Fruit fly (Drosophila melanogaster): ENCODE results near the gene sro.

sro gene

DNA sequence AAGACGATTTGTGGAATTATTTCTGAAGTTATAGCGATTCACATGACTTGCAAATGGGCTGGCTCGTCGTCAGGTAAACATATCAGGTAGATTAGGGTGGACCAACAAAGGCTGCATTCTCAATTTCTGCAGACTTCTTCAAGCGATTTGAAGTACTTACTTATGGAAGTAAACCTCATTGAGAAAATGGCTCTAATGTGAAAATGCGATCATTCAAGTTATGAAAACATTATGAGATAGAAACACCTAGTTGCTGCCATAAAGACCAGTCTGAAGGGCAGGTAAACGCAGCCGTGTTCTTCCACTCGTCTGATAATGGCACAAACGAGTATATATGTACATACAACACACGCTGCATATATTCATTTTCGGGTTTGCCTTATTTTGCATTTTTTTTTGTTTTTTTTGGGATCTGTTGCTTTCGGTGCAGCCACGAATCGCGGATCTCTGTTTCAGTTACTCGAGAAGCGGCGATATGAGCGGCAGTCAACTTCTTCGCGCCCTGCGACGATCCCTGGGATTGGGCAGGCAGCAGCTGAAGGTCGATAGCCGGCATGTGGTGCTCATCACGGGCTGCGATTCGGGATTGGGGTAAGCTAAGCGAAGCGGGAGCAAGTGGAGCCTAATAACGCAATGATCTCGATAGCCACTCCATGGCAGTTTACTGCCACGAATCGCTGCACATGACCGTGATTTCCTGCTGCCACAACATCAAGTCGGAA lies at the start of gene sro:
Gene sro (plus strand): TSS at position 437 of the 722 bp plus-strand sequence.
- no peak for TF ChIP-seq Hr96 (GFP tag; optimal IDR thresholded peaks at IDR 0.05)
- no peak for TF ChIP-seq pad (GFP tag; optimal IDR thresholded peaks at IDR 0.05)
- no peak for TF ChIP-seq Clk (GFP tag; optimal IDR thresholded peaks at IDR 0.05)
- TF ChIP-seq Mnt (GFP tag; optimal IDR thresholded peaks at IDR 0.05), result no peak
- TF ChIP-seq CG33017 (tag; optimal IDR thresholded peaks at IDR 0.05), result no peak
- peak; percentile 53 for TF ChIP-seq CG7101 (tag; optimal IDR thresholded peaks at IDR 0.05)
- TF ChIP-seq CG7045 (GFP tag; optimal IDR thresholded peaks at IDR 0.05), result no peak
- peak; percentile 46 for TF ChIP-seq bab1 (GFP tag; optimal IDR thresholded peaks at IDR 0.05)
- TF ChIP-seq toe (GFP tag; optimal IDR thresholded peaks at IDR 0.05), result no peak
- peak; percentile 3 for TF ChIP-seq Crg-1 (GFP tag; optimal IDR thresholded peaks at IDR 0.05)
- no peak for TF ChIP-seq cnc (optimal IDR thresholded peaks at IDR 0.05)
- no peak for TF ChIP-seq CG12768 (GFP tag; optimal IDR thresholded peaks at IDR 0.05)
- peak; percentile 83 for TF ChIP-seq tj (GFP tag; optimal IDR thresholded peaks at IDR 0.05)
- TF ChIP-seq CG5204 (GFP tag; optimal IDR thresholded peaks at IDR 0.05), result no peak
- TF ChIP-seq CG1620 (GFP tag; optimal IDR thresholded peaks at IDR 0.05), result no peak

dm6 chr3R:29745056-29745455 lies 49.3 kb upstream of the sro start, which contains the start of the genes Wdr24 and IntS11:
Wdr24 (minus strand) TSS chr3R:29745092.
IntS11 (plus strand) TSS chr3R:29745337.
- TF ChIP-seq Mnt (GFP tag; optimal IDR thresholded peaks at IDR 0.05) (peak; percentile 85), ovo (GFP tag; optimal IDR thresholded peaks at IDR 0.05) (no peak), toe (GFP tag; optimal IDR thresholded peaks at IDR 0.05) (no peak), cic (GFP tag; optimal IDR thresholded peaks at IDR 0.05) (peak; percentile 80), CG5204 (GFP tag; optimal IDR thresholded peaks at IDR 0.05) (no peak), CG7045 (GFP tag; optimal IDR thresholded peaks at IDR 0.05) (peak; percentile 97), CG7101 (tag; optimal IDR thresholded peaks at IDR 0.05) (peak; percentile 99), CG12768 (GFP tag; optimal IDR thresholded peaks at IDR 0.05) (peak; percentile 97), CG14711 (tag; optimal IDR thresholded peaks at IDR 0.05) (peak; percentile 93), CG1620 (GFP tag; optimal IDR thresholded peaks at IDR 0.05) (peak; percentile 91), tj (GFP tag; optimal IDR thresholded peaks at IDR 0.05) (peak; percentile 67), cnc (optimal IDR thresholded peaks at IDR 0.05) (no peak), pad (GFP tag; optimal IDR thresholded peaks at IDR 0.05) (peak; percentile 87), Hr96 (GFP tag; optimal IDR thresholded peaks at IDR 0.05) (no peak), CG11617 (GFP tag; optimal IDR thresholded peaks at IDR 0.05) (peak; percentile 92), bab1 (GFP tag; optimal IDR thresholded peaks at IDR 0.05) (peak; percentile 92), Clk (GFP tag; optimal IDR thresholded peaks at IDR 0.05) (peak; percentile 55), CG33017 (tag; optimal IDR thresholded peaks at IDR 0.05) (peak; percentile 96), Crg-1 (GFP tag; optimal IDR thresholded peaks at IDR 0.05) (peak; percentile 96)

- TF ChIP-seq CG14711 (tag; optimal IDR thresholded peaks at IDR 0.05), result peak; percentile 82
- TF ChIP-seq toe (GFP tag; optimal IDR thresholded peaks at IDR 0.05), result no peak
- TF ChIP-seq CG11617 (GFP tag; optimal IDR thresholded peaks at IDR 0.05), result peak; percentile 55
- no peak for TF ChIP-seq CG1620 (GFP tag; optimal IDR thresholded peaks at IDR 0.05)
- TF ChIP-seq tj (GFP tag; optimal IDR thresholded peaks at IDR 0.05), result peak; percentile 91
- no peak for TF ChIP-seq kay (GFP tag; ENCODE audit: borderline replicate concordance)
- TF ChIP-seq ovo (GFP tag; optimal IDR thresholded peaks at IDR 0.05), result peak; percentile 57
- no peak for TF ChIP-seq cic (GFP tag; optimal IDR thresholded peaks at IDR 0.05)
- peak; percentile 22 for TF ChIP-seq bab1 (GFP tag; optimal IDR thresholded peaks at IDR 0.05)
- TF ChIP-seq cnc (optimal IDR thresholded peaks at IDR 0.05), result no peak
- TF ChIP-seq CG5204 (GFP tag; optimal IDR thresholded peaks at IDR 0.05), result no peak
- no peak for TF ChIP-seq CG12768 (GFP tag; optimal IDR thresholded peaks at IDR 0.05)
- peak; percentile 52 for TF ChIP-seq Mnt (GFP tag; optimal IDR thresholded peaks at IDR 0.05)
- peak; percentile 35 for TF ChIP-seq pad (GFP tag; optimal IDR thresholded peaks at IDR 0.05)
- TF ChIP-seq CG33017 (tag; optimal IDR thresholded peaks at IDR 0.05), result no peak
- no peak for TF ChIP-seq Crg-1 (GFP tag; optimal IDR thresholded peaks at IDR 0.05)
- no peak for TF ChIP-seq Clk (GFP tag; optimal IDR thresholded peaks at IDR 0.05)
- peak; percentile 64 for TF ChIP-seq CG7101 (tag; optimal IDR thresholded peaks at IDR 0.05)
- peak; percentile 28 for TF ChIP-seq CG7045 (GFP tag; optimal IDR thresholded peaks at IDR 0.05)
Measured at dm6 chr3R:29748591-29749303, 45.6 kb upstream of the sro start, which contains the start of the genes ATPsyngamma and yata. ATPsyngamma (minus strand) TSS chr3R:29749163. yata (plus strand) TSS chr3R:29749219.

DNA sequence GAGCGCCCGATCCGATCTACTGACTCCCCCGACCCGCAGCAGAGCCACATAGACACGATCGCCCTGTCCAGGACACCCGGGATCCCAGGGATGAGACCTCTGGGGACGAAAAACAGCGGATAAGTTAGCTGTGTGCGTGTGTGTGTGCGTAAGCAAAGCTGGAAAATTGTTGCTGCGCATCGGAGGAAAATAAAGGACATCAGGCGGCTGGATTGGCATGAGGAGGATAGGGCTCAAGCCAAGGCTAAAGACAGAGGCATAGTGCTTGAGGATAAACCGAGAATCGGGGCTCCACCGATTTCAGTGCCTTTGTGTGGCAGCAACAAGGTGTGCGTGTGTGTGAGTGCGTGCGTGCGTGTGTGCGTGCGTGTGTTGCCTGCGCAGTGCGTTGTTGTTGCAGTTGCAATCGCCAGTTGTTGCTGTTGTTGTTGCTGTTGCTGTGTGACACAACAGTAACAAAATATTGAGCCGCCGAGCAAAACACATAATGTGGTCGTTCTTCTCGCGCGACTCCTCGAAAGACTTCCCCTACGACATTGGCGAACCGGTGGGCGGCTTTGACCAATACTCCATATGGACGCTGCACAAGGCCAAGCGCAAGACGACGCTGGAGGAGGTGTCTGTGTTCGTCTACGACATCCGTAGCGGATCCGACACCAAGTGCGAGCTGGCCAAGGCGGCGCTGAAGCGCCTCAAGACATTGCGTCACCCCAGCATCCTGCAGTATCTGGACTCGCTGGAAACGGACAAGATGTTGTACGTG lies 44.9 kb upstream of the sro start:
- TF ChIP-seq CG7045 (GFP tag; optimal IDR thresholded peaks at IDR 0.05) (no peak), CG5204 (GFP tag; optimal IDR thresholded peaks at IDR 0.05) (no peak), pad (GFP tag; optimal IDR thresholded peaks at IDR 0.05) (no peak), kay (GFP tag; ENCODE audit: borderline replicate concordance) (no peak), CG14711 (tag; optimal IDR thresholded peaks at IDR 0.05) (no peak), cnc (optimal IDR thresholded peaks at IDR 0.05) (no peak)

DNA sequence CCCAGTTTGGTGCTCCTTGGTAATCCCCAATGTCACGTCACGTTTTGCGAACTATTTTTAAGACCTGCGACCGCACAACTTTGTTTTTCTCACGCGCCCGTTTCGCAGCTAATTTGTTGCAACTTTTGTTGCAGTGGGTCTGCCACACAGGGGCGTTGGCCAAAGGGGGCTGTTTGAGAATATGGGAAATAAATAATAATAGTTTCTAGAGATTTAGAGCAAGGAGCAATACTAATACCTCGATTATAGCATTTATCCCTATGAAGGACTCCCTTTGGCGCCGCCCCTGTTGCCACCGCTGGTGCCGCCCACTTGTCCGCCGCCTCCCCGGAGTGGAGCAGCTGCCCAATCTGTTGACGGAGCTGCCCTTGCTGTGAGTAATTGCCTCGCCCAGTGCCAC lies 39.1 kb upstream of the sro start:
- TF ChIP-seq Mnt (GFP tag; optimal IDR thresholded peaks at IDR 0.05), result no peak
- no peak for TF ChIP-seq pad (GFP tag; optimal IDR thresholded peaks at IDR 0.05)
- no peak for TF ChIP-seq CG12768 (GFP tag; optimal IDR thresholded peaks at IDR 0.05)
- no peak for TF ChIP-seq Hr96 (GFP tag; optimal IDR thresholded peaks at IDR 0.05)
- no peak for TF ChIP-seq CG1620 (GFP tag; optimal IDR thresholded peaks at IDR 0.05)
- no peak for TF ChIP-seq tj (GFP tag; optimal IDR thresholded peaks at IDR 0.05)
- no peak for TF ChIP-seq Crg-1 (GFP tag; optimal IDR thresholded peaks at IDR 0.05)

Measured in whole organism, adult.